Worm (Caenorhabditis elegans) whole organism, L4/young adult: ENCODE data around the gene K09C6.2.

ENCODE experiments used
- W03F9.2 ChIP-seq: fragments of 150-350 bp; optimal IDR thresholded peaks from 2 replicates; lab custom pipeline; 2014; ENCODE audit warnings: missing biosample characterization, missing genetic modification characterization
- dao-5 ChIP-seq: sonication (generic microtip); optimal IDR thresholded peaks from 2 replicates; lab custom pipeline; 2016; ENCODE audit warnings: missing genotype, missing genetic modification characterization, moderate library complexity, missing compliant biosample characterization
- him-1 ChIP-seq: sonication (generic microtip); optimal IDR thresholded peaks from 2 replicates; lab custom pipeline; 2016; ENCODE audit warnings: missing genotype, missing genetic modification reagents, missing genetic modification characterization, missing compliant biosample characterization

K09C6.2 gene

DNA sequence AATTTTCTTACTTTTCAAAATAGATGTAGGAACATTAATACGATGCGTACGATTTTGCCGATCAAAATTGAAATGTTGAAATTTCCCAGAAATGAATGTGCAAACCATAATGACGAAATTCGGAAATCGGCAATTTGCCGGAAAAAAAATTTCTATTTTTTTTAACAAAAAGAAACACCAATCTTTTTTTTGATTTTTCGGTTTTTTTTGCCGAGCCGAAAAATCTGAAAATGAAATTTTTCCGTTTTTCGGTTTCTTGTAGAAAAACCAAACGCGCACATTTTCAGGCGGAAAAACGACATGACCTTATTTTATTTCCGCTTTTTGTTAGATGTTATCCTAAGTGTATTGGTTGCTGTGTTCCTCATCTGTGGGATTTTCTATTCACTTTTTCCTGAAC is 9.1 kb upstream of the K09C6.2 start, which contains the start of gene srbc-13:
srbc-13 (plus strand) TSS at position 301 of the 400 bp plus-strand sequence.
- TF ChIP-seq W03F9.2 (tag; lab: Kevin White, UChicago) (no peak), dao-5 (tag; lab: Kevin White, UChicago) (no peak), him-1 (tag; lab: Kevin White, UChicago) (no peak)

DNA sequence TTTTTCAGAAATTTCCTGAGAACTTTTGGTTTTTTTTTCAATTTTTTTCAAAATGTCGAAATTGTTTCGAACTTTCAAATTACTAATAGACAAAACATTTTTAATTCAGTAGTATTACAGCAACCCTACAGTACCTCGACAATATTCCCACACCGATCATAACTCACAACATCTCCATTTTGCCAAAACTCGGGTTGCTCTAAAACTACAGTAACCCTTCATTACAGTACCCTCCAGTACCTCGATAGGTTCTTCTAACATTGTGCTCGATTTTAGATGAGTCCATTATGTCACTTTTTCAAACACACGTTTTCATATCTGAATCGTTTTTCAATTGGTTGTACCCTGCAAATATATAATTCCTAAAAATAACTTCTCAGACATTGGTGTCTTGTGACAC is 7.6 kb upstream of the K09C6.2 start:
- TF ChIP-seq W03F9.2 (tag; lab: Kevin White, UChicago) (no peak), dao-5 (tag; lab: Kevin White, UChicago) (no peak), him-1 (tag; lab: Kevin White, UChicago) (no peak)

DNA sequence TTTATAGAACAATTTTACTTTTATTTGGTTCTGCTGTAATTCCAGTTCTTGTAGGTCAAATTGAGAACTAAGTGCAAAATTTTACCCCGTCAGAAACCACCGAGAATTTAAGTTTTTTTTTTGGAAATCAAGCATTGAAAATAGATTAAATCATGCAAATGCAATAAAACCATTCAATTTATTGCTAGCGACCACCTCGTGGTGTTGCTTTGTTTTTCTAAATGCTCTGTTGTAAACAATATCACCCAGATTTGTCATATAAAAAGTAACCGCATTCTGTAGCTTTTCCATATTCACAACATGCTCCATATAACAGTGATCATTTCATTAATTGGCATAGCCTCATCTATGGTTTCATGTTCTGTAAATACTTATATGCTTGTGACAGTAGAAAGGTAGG is 7.1 kb upstream of the K09C6.2 start, which contains the start of gene srbc-12:
srbc-12 (plus strand) TSS at position 301 of the 400 bp plus-strand sequence.
- TF ChIP-seq W03F9.2 (tag; lab: Kevin White, UChicago) (no peak), dao-5 (tag; lab: Kevin White, UChicago) (no peak), him-1 (tag; lab: Kevin White, UChicago) (no peak)

- no peak for TF ChIP-seq W03F9.2 (tag; lab: Kevin White, UChicago)
- no peak for TF ChIP-seq dao-5 (tag; lab: Kevin White, UChicago)
- TF ChIP-seq him-1 (tag; lab: Kevin White, UChicago) = no peak
Measured at ce11 chrV:852184-852583, 4.5 kb upstream of the K09C6.2 start, which contains the start of gene K09C6.3. Gene K09C6.3 (plus strand): TSS chrV:852484.

ce11 chrV:854966-855365 is 1.7 kb upstream of the K09C6.2 start, which contains the start of gene K09C6.9:
Gene K09C6.9 (minus strand): TSS chrV:855066.
- no peak for TF ChIP-seq dao-5 (tag; lab: Kevin White, UChicago)
- TF ChIP-seq him-1 (tag; lab: Kevin White, UChicago) = no peak
- no peak for TF ChIP-seq W03F9.2 (tag; lab: Kevin White, UChicago)

- TF ChIP-seq him-1 (tag; lab: Kevin White, UChicago) = no peak
- no peak for TF ChIP-seq W03F9.2 (tag; lab: Kevin White, UChicago)
- TF ChIP-seq dao-5 (tag; lab: Kevin White, UChicago) = no peak
Measured at ce11 chrV:858841-859456, 2.3 kb downstream of the K09C6.2 start.

DNA sequence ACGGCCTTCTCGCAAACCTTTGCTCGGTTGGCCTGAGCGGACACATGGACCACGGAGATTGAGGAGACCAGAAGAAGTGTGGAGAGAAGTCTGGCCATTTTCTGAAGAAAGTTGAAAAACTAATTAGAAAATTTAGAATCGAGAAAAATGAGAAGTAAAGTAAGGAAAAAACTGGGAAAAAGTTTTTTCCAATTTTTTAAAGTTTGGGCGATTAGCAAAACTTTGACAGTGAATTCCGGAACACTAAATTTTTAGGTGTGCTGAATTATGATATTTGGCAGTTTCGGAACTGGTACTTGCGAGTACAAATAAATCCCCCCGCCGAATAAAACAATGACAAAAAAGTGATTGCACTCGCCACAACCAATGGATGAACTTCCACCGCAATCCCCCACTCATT is 10.1 kb downstream of the K09C6.2 start, which contains the start of gene T02B11.3:
T02B11.3 (minus strand) TSS at position 101 of the 400 bp plus-strand sequence.
- TF ChIP-seq him-1 (tag; lab: Kevin White, UChicago) = no peak
- no peak for TF ChIP-seq W03F9.2 (tag; lab: Kevin White, UChicago)
- no peak for TF ChIP-seq dao-5 (tag; lab: Kevin White, UChicago)

ce11 chrV:871029-871428 is 14.4 kb downstream of the K09C6.2 start, which contains the start of gene T02B11.4:
Gene T02B11.4 (minus strand): TSS chrV:871129.
- TF ChIP-seq W03F9.2 (tag; lab: Kevin White, UChicago) (no peak), him-1 (tag; lab: Kevin White, UChicago) (no peak), dao-5 (tag; lab: Kevin White, UChicago) (no peak)

DNA sequence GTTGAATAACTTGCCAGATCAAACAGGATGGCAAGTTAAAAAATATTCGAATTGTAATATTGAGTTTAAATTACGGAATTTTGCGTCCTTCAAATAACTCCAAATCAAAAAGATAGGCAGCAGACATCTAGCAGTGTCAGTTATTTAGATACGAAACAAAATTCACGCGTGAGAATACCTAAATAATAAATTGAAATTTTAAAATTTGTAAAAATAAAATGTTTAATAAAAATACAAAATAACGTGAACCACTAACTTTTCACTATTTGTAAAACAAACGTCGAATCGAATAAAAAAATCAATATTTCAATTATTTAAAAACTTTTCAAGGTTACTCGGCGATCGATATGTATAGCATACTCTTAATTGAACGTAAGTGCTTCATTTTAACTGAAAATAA is 19.3 kb downstream of the K09C6.2 start, which contains the start of gene T02B11.9:
T02B11.9 (plus strand) TSS at position 301 of the 400 bp plus-strand sequence.
- TF ChIP-seq W03F9.2 (tag; lab: Kevin White, UChicago) = no peak
- TF ChIP-seq him-1 (tag; lab: Kevin White, UChicago) = no peak
- TF ChIP-seq dao-5 (tag; lab: Kevin White, UChicago) = no peak

- no peak for TF ChIP-seq him-1 (tag; lab: Kevin White, UChicago)
- TF ChIP-seq dao-5 (tag; lab: Kevin White, UChicago) = no peak
Measured at ce11 chrV:878567-878966, 21.9 kb downstream of the K09C6.2 start, which contains the start of gene T02B11.8. Gene T02B11.8 (minus strand): TSS chrV:878667.

ce11 chrV:879171-879570 is 22.5 kb downstream of the K09C6.2 start, which contains the start of gene srg-53:
Gene srg-53 (plus strand): TSS chrV:879471.
- no peak for TF ChIP-seq dao-5 (tag; lab: Kevin White, UChicago)
- no peak for TF ChIP-seq him-1 (tag; lab: Kevin White, UChicago)
- TF ChIP-seq W03F9.2 (tag; lab: Kevin White, UChicago) = no peak

DNA sequence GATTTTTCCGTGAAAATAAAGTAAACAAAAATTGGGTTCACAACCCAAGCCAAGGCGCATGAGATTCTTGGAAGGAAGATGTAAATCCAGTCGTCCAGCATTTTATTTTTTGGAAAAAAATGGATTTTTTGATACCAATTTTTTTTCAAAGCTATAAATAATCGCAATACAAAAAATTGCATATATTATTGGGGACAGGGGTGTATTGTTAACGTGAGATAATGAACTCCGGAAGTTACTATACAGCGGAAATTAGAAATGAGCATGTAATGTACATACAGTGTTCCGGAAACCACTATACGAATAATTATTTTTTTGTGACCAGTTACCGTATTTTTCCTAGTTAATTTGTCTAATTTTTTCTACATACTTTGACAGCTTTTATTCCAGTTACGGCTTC is 27.7 kb downstream of the K09C6.2 start, which contains the start of gene srj-38:
srj-38 (minus strand) TSS at position 101 of the 400 bp plus-strand sequence.
- TF ChIP-seq him-1 (tag; lab: Kevin White, UChicago) (no peak), dao-5 (tag; lab: Kevin White, UChicago) (no peak), W03F9.2 (tag; lab: Kevin White, UChicago) (no peak)

DNA sequence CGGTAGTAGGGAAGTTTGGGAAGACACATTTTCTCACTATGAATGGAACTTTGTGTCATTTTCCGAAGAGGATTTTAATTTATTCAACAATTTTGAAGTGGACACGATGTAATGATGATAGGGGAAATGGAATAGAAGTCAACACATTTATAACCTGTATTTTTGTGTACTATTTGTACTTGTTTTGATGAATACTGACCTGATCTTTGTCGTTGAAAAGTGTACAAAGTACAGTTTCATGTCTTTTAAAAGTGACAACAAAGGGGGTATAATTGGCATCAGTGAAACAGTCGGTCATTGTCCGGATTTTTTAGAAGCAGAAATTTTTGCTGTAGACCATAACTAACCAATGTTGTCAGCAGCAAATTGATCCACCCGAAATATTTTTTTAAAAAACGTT is 32.6 kb downstream of the K09C6.2 start, which contains the start of gene T02B11.6:
T02B11.6 (minus strand) TSS at position 101 of the 400 bp plus-strand sequence.
- TF ChIP-seq W03F9.2 (tag; lab: Kevin White, UChicago) = no peak
